Fruit fly (Drosophila melanogaster): Measurements from ENCODE around the gene Prosbeta7.
A peak's percentile ranks its signal among the peaks of the same experiment; 100 is the strongest.

Prosbeta7 gene

DNA sequence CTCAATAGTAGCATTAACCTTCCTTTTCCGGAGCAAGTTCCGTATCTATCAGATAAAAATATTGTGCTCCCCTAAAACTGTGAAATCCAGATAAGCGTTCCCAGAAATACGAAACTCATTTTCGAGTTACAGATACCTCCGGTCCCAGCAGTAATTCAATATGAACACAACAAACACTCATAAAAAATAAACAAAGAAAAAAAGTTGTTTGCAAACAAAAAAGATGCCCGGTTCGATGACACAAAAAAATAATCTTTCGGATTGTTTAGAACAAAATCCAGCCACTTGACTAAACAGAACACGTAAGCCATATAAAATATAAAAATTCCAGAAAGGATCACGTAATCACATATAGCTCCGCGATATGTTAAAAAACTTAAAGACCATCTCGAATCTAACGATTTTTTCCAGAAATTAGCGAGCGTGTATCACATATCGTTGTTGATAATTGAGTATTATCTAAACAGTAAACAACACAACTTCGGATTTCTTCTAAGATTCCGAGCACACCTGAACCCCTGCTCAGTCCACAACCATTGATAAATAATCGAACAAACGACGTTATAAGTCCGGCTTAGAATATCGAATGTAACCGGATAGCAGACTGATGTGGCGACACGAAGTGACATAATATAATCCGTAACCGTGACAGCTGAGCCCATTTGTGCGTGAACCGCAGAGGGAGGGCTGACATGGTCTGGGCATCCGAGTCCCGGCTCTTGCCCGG, 38.9 kb downstream of the Prosbeta7 start:
- TF ChIP-seq rgr (GFP tag; optimal IDR thresholded peaks at IDR 0.05), result peak; percentile 64
- TF ChIP-seq HLH106 (tag; optimal IDR thresholded peaks at IDR 0.05), result no peak
- peak; percentile 77 for TF ChIP-seq Hr83 (GFP tag; optimal IDR thresholded peaks at IDR 0.05; ENCODE audit: poor library complexity, severe bottlenecking)
- TF ChIP-seq Myc (optimal IDR thresholded peaks at IDR 0.05), result no peak
- no peak for TF ChIP-seq Rel (GFP tag; optimal IDR thresholded peaks at IDR 0.05)
- no peak for TF ChIP-seq Rel (tag; optimal IDR thresholded peaks at IDR 0.05)
- peak; percentile 28 for TF ChIP-seq CrebA (GFP tag; optimal IDR thresholded peaks at IDR 0.05; ENCODE audit: borderline replicate concordance)
- no peak for TF ChIP-seq usp (GFP tag; optimal IDR thresholded peaks at IDR 0.05)
- no peak for TF ChIP-seq woc (GFP tag; optimal IDR thresholded peaks at IDR 0.05)
- no peak for TF ChIP-seq Vsx2 (GFP tag; optimal IDR thresholded peaks at IDR 0.05; ENCODE audit: partially characterized antibody)
- peak; percentile 34 for TF ChIP-seq Jra (GFP tag; optimal IDR thresholded peaks at IDR 0.05)
- TF ChIP-seq dsf (GFP tag; optimal IDR thresholded peaks at IDR 0.05; ENCODE audit: borderline replicate concordance), result peak; percentile 24
- TF ChIP-seq psq (GFP tag; optimal IDR thresholded peaks at IDR 0.05), result peak; percentile 20
- no peak for TF ChIP-seq sv (GFP tag; optimal IDR thresholded peaks at IDR 0.05)
- TF ChIP-seq ey (GFP tag; optimal IDR thresholded peaks at IDR 0.05), result no peak
- TF ChIP-seq dl (GFP tag; optimal IDR thresholded peaks at IDR 0.05; ENCODE audit: insufficient read depth in 1 of 2, partially characterized antibody in 2 of 2), result no peak
- no peak for TF ChIP-seq dmrt93B (GFP tag; optimal IDR thresholded peaks at IDR 0.05)
- peak; percentile 22 for TF ChIP-seq Sp1 (GFP tag; optimal IDR thresholded peaks at IDR 0.05)
- TF ChIP-seq jim (GFP tag; optimal IDR thresholded peaks at IDR 0.05), result no peak
- TF ChIP-seq pan (optimal IDR thresholded peaks at IDR 0.05), result no peak
- no peak for TF ChIP-seq Hr78 (GFP tag; optimal IDR thresholded peaks at IDR 0.05)
- TF ChIP-seq brk (GFP tag; optimal IDR thresholded peaks at IDR 0.05), result peak; percentile 39
- TF ChIP-seq fru (GFP tag; optimal IDR thresholded peaks at IDR 0.05), result peak; percentile 40
- TF ChIP-seq Dif (GFP tag; optimal IDR thresholded peaks at IDR 0.05; ENCODE audit: partially characterized antibody), result no peak
- TF ChIP-seq br (GFP tag; optimal IDR thresholded peaks at IDR 0.05), result peak; percentile 46
- TF ChIP-seq OdsH (GFP tag; optimal IDR thresholded peaks at IDR 0.05), result peak; percentile 70
- no peak for TF ChIP-seq Abd-B (GFP tag; optimal IDR thresholded peaks at IDR 0.05)
- peak in 1 of 2 experiments; percentile 37 for TF ChIP-seq foxo (GFP tag; optimal IDR thresholded peaks at IDR 0.05)
- no peak for TF ChIP-seq CG9705 (GFP tag; optimal IDR thresholded peaks at IDR 0.05)
- no peak for TF ChIP-seq N (GFP tag; optimal IDR thresholded peaks at IDR 0.05)
- no peak for TF ChIP-seq Dfd (GFP tag; optimal IDR thresholded peaks at IDR 0.05)
- TF ChIP-seq h (GFP tag; optimal IDR thresholded peaks at IDR 0.05), result peak; percentile 72
- TF ChIP-seq lola (GFP tag; optimal IDR thresholded peaks at IDR 0.05), result no peak
- no peak for TF ChIP-seq GATAd (GFP tag; optimal IDR thresholded peaks at IDR 0.05)
- peak; percentile 40 for TF ChIP-seq sage (GFP tag; optimal IDR thresholded peaks at IDR 0.05)
- TF ChIP-seq Mio (GFP tag; optimal IDR thresholded peaks at IDR 0.05), result no peak
- peak; percentile 74 for TF ChIP-seq Hnf4 (GFP tag; optimal IDR thresholded peaks at IDR 0.05)
- peak; percentile 72 for TF ChIP-seq tai (GFP tag; optimal IDR thresholded peaks at IDR 0.05)
- TF ChIP-seq CG32264 (GFP tag; optimal IDR thresholded peaks at IDR 0.05), result peak; percentile 39

DNA sequence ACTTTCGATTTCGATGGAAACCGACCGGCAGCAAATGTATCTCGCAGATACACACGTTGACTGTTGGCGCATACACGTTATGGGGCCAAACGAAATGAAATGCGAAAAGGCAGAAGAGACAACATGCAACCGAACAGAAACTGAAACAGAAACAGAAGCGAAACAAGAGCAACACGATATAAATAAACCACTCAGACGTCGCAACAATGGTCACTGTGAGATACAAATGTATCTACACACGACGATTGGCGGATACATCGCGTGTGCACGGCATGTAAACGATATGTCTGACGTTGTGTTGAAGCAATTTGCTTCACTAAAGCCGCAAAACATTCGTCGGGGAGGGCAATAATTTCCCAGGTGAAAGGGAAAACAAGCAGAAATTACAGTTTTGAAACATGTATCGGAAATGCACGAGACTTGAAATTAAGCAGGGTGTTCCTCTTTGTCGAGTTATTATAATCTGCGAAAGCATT, 40.5 kb downstream of the Prosbeta7 start:
- TF ChIP-seq dsf (GFP tag; optimal IDR thresholded peaks at IDR 0.05; ENCODE audit: borderline replicate concordance) (no peak), psq (GFP tag; optimal IDR thresholded peaks at IDR 0.05) (peak; percentile 82)

DNA sequence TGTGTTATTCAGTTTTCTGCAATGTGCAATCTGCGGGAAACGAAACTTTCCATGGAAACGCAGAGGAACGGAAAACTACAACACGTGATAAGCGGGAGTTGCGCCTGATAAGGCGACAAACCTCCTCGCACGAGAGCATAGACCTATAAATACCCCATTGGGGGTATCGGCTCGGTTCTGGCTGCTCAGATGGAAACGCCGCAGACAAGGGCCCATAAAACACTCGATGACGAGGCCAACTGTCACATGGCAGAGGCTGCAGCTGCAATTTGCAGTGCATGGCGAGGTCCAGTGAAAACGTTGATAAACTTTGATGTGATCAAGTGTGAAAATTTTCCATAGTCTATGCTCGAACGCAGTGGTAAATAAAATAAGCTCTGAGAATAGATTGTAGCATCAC, 41.4 kb downstream of the Prosbeta7 start:
- no peak for TF ChIP-seq ey (GFP tag; optimal IDR thresholded peaks at IDR 0.05)

Measured in whole organism, wandering third instar larva.